Worm (Caenorhabditis elegans): ENCODE data around the gene K08H2.2.

ce11 chrX:13251914-13252434, 17.2 kb upstream of the K08H2.2 start, which contains the start of gene nhr-32:
- TF ChIP-seq cog-1 (tag; optimal IDR thresholded peaks at IDR 0.05) (no peak), tab-1 (GFP tag; IDR thresholded peaks at IDR 0.05) (no peak), ref-1 (GFP tag; conservative IDR thresholded peaks at IDR 0.05) (no peak)

All from whole organism, midembryonic.